Worm (Caenorhabditis elegans) whole organism, L1 larva: Measurements from ENCODE around the gene T14G11.1.

Experiments used
- C16A3.4 ChIP-seq: fragments of 150-350 bp; optimal IDR thresholded peaks from 2 replicates; lab custom pipeline; 2014; ENCODE audit warnings: missing biosample characterization, missing genetic modification characterization
- F16B12.6 ChIP-seq: fragments of 150-350 bp; optimal IDR thresholded peaks from 2 replicates; lab custom pipeline; 2014; ENCODE audit warnings: missing biosample characterization, missing genetic modification characterization
- Y116A8C.19 ChIP-seq: sonication (generic microtip); optimal IDR thresholded peaks from 2 replicates; lab custom pipeline; 2016; ENCODE audit warnings: missing compliant biosample characterization, missing genetic modification characterization, borderline replicate concordance
- alr-1 ChIP-seq: fragments of 200-800 bp; sonication (Bioruptor generic); optimal IDR thresholded peaks from 2 replicates; lab custom pipeline; 2018; ENCODE audit warnings: borderline replicate concordance, mild to moderate bottlenecking, missing genetic modification characterization, missing compliant biosample characterization
- aly-2 ChIP-seq: fragments of 150-350 bp; optimal IDR thresholded peaks from 2 replicates; lab custom pipeline; 2014; ENCODE audit warnings: missing biosample characterization, missing genetic modification characterization
- ama-1 ChIP-seq: fragments of 150-350 bp; optimal IDR thresholded peaks from 2 replicates; lab custom pipeline; 2014
- blmp-1 ChIP-seq: fragments of 150-350 bp; optimal IDR thresholded peaks from 2 replicates; lab custom pipeline; 2014; ENCODE audit warnings: missing biosample characterization, missing genetic modification characterization
- ceh-63 ChIP-seq: fragments of 200-800 bp; sonication (Bioruptor generic); optimal IDR thresholded peaks from 2 replicates; lab custom pipeline; 2018; ENCODE audit warnings: mild to moderate bottlenecking, missing genetic modification characterization, missing compliant biosample characterization
- ceh-8 ChIP-seq: fragments of 200-800 bp; sonication (Bioruptor generic); optimal IDR thresholded peaks from 2 replicates; lab custom pipeline; 2018; ENCODE audit warnings: mild to moderate bottlenecking, missing genetic modification characterization, moderate library complexity, missing compliant biosample characterization
- ceh-82 ChIP-seq, 3 experiments: fragments of 150-350 bp in 1 of 3; sonication (generic microtip) in 2 of 3; optimal IDR thresholded peaks; 2 replicates each; lab custom pipeline; 2014 to 2017; ENCODE audit warnings: missing biosample characterization in 3 of 3, missing genetic modification characterization in 3 of 3
- efl-1 ChIP-seq, 4 experiments: fragments of 150-350 bp; optimal IDR thresholded peaks in 3 of 4; peaks in 1 of 4; 1 replicate in 1 of 4; 2 replicates in 3 of 4; lab custom pipeline; 2014; ENCODE audit warnings: missing biosample characterization in 2 of 4, missing genetic modification characterization in 2 of 4, missing genetic modification reagents in 2 of 4
- efl-3 ChIP-seq: fragments of 200-800 bp; sonication (Bioruptor generic); optimal IDR thresholded peaks from 2 replicates; lab custom pipeline; 2018; ENCODE audit warnings: mild to moderate bottlenecking, missing genetic modification characterization, missing compliant biosample characterization
- egl-13 ChIP-seq: sonication (generic microtip); optimal IDR thresholded peaks from 2 replicates; lab custom pipeline; 2016; ENCODE audit warnings: missing genotype, missing genetic modification reagents, missing genetic modification characterization, missing compliant biosample characterization
- elt-2 ChIP-seq: sonication (generic microtip); optimal IDR thresholded peaks from 2 replicates; lab custom pipeline; 2016; ENCODE audit warnings: missing genetic modification characterization, mild to moderate bottlenecking, inconsistent platforms, missing compliant biosample characterization, missing genetic modification reagents
- elt-3 ChIP-seq, 6 experiments: fragments of 150-350 bp in 1 of 6; sonication (generic microtip); optimal IDR thresholded peaks; 2 replicates each; lab custom pipeline; 2017 to 2018; ENCODE audit warnings: missing biosample characterization in 6 of 6, missing genetic modification characterization in 6 of 6, inconsistent platforms in 1 of 6
- ets-5 ChIP-seq: fragments of 200-800 bp; sonication (Bioruptor generic); IDR thresholded peaks from 2 replicates; pipeline ENCODE4 v1.3.6; 2022; ENCODE audit warnings: missing genetic modification characterization, missing compliant biosample characterization
- fkh-10 ChIP-seq: sonication (generic microtip); optimal IDR thresholded peaks from 2 replicates; lab custom pipeline; 2017; ENCODE audit warnings: missing biosample characterization, missing genetic modification reagents, missing genetic modification characterization
- fkh-4 ChIP-seq: sonication (generic microtip); optimal IDR thresholded peaks from 2 replicates; lab custom pipeline; 2016; ENCODE audit warnings: missing compliant biosample characterization, missing genetic modification characterization, borderline replicate concordance
- fkh-8 ChIP-seq: sonication (generic microtip); optimal IDR thresholded peaks from 2 replicates; lab custom pipeline; 2016; ENCODE audit warnings: mild to moderate bottlenecking, missing genetic modification characterization, missing compliant biosample characterization
- fos-1 ChIP-seq: fragments of 150-350 bp; optimal IDR thresholded peaks from 2 replicates; lab custom pipeline; 2014; ENCODE audit warnings: missing biosample characterization, missing genetic modification characterization
- hlh-17 ChIP-seq: fragments of 200-800 bp; sonication (Bioruptor generic); optimal IDR thresholded peaks from 2 replicates; lab custom pipeline; 2018; ENCODE audit warnings: missing genetic modification characterization, mild to moderate bottlenecking, missing compliant biosample characterization, moderate library complexity, borderline replicate concordance
- hlh-4 ChIP-seq: sonication (generic microtip); optimal IDR thresholded peaks from 2 replicates; lab custom pipeline; 2016; ENCODE audit warnings: mild to moderate bottlenecking, missing genetic modification characterization, missing compliant biosample characterization
- irx-1 ChIP-seq: sonication (generic microtip); optimal IDR thresholded peaks from 2 replicates; lab custom pipeline; 2016; ENCODE audit warnings: missing genetic modification characterization, missing compliant biosample characterization
- isw-1 ChIP-seq: fragments of 200-800 bp; sonication (Bioruptor generic); IDR thresholded peaks from 2 replicates; pipeline ENCODE4 v1.3.6; 2022; ENCODE audit warnings: missing genetic modification characterization, missing compliant biosample characterization
- lin-13 ChIP-seq: fragments of 150-350 bp; optimal IDR thresholded peaks from 2 replicates; lab custom pipeline; 2014; ENCODE audit warnings: missing biosample characterization, missing genetic modification reagents, missing genetic modification characterization
- lin-14 ChIP-seq: fragments of 200-800 bp; sonication (Bioruptor generic); optimal IDR thresholded peaks from 2 replicates; lab custom pipeline; 2018; ENCODE audit warnings: mild to moderate bottlenecking, missing genetic modification characterization, moderate library complexity, missing compliant biosample characterization
- lin-15B ChIP-seq: fragments of 150-350 bp; sonication (generic microtip); optimal IDR thresholded peaks from 3 replicates; lab custom pipeline; 2014; ENCODE audit warnings: missing biosample characterization, missing genetic modification characterization
- lin-35 ChIP-seq, 2 experiments: fragments of 150-350 bp; optimal IDR thresholded peaks; 2 replicates each; lab custom pipeline; 2014; ENCODE audit warnings: missing biosample characterization in 2 of 2, missing genetic modification characterization in 2 of 2, missing genetic modification reagents in 2 of 2
- lir-3 ChIP-seq: sonication (generic microtip); optimal IDR thresholded peaks from 2 replicates; lab custom pipeline; 2016; ENCODE audit warnings: mild to moderate bottlenecking, missing genetic modification characterization, moderate library complexity, missing compliant biosample characterization; ENCODE audit not compliant: poor library complexity
- mef-2 ChIP-seq: fragments of 150-350 bp; optimal IDR thresholded peaks from 2 replicates; lab custom pipeline; 2014; ENCODE audit warnings: missing biosample characterization, missing genetic modification characterization
- nhr-237 ChIP-seq: fragments of 150-350 bp; optimal IDR thresholded peaks from 2 replicates; lab custom pipeline; 2014; ENCODE audit warnings: missing biosample characterization, missing genetic modification characterization
- nhr-28 ChIP-seq: fragments of 150-350 bp; optimal IDR thresholded peaks from 2 replicates; lab custom pipeline; 2014; ENCODE audit warnings: missing biosample characterization, missing genetic modification characterization
- nhr-47 ChIP-seq: sonication (generic microtip); optimal IDR thresholded peaks from 2 replicates; lab custom pipeline; 2016; ENCODE audit warnings: mild to moderate bottlenecking, missing genetic modification characterization, moderate library complexity, missing compliant biosample characterization
- nhr-71 ChIP-seq: sonication (generic microtip); optimal IDR thresholded peaks from 2 replicates; lab custom pipeline; 2016; ENCODE audit warnings: mild to moderate bottlenecking, missing genetic modification characterization, moderate library complexity, missing compliant biosample characterization
- nhr-77 ChIP-seq: fragments of 150-350 bp; optimal IDR thresholded peaks from 2 replicates; lab custom pipeline; 2014; ENCODE audit warnings: missing biosample characterization, missing genetic modification characterization
- nhr-84 ChIP-seq: sonication (generic microtip); optimal IDR thresholded peaks from 2 replicates; lab custom pipeline; 2017; ENCODE audit warnings: missing biosample characterization, missing genetic modification characterization
- nhr-85 ChIP-seq: sonication (generic microtip); peaks from one replicate; lab custom pipeline; 2016; ENCODE audit warnings: missing genetic modification characterization, inconsistent platforms, missing compliant biosample characterization
- pqm-1 ChIP-seq: sonication (generic microtip); optimal IDR thresholded peaks from 3 replicates; lab custom pipeline; 2017; ENCODE audit warnings: missing biosample characterization, missing genetic modification characterization
- snpc-4 ChIP-seq: fragments of 150-350 bp; optimal IDR thresholded peaks from 2 replicates; lab custom pipeline; 2014; ENCODE audit warnings: missing biosample characterization, missing genetic modification characterization
- snu-23 ChIP-seq: sonication (generic microtip); optimal IDR thresholded peaks from 2 replicates; lab custom pipeline; 2016; ENCODE audit warnings: missing genetic modification characterization, missing compliant biosample characterization
- sox-4 ChIP-seq: sonication (generic microtip); optimal IDR thresholded peaks from 2 replicates; lab custom pipeline; 2016; ENCODE audit warnings: missing genetic modification characterization, missing compliant biosample characterization
- sup-37 ChIP-seq: fragments of 200-800 bp; sonication (Bioruptor generic); optimal IDR thresholded peaks from 2 replicates; lab custom pipeline; 2018; ENCODE audit warnings: mild to moderate bottlenecking, missing genetic modification characterization, missing compliant biosample characterization
- tbx-2 ChIP-seq: sonication (generic microtip); optimal IDR thresholded peaks from 2 replicates; lab custom pipeline; 2016; ENCODE audit warnings: missing genetic modification characterization, missing compliant biosample characterization
- unc-86 ChIP-seq: sonication (generic microtip); optimal IDR thresholded peaks from 2 replicates; lab custom pipeline; 2016; ENCODE audit warnings: missing genetic modification characterization, missing compliant biosample characterization
- zag-1 ChIP-seq: fragments of 150-350 bp; optimal IDR thresholded peaks from 2 replicates; lab custom pipeline; 2014; ENCODE audit warnings: missing biosample characterization, missing genetic modification characterization
- zip-4 ChIP-seq: fragments of 200-800 bp; sonication (Bioruptor generic); optimal IDR thresholded peaks from 2 replicates; lab custom pipeline; 2018; ENCODE audit warnings: mild to moderate bottlenecking, missing genetic modification characterization, moderate library complexity, missing compliant biosample characterization
- ztf-11 ChIP-seq, 2 experiments: sonication (generic microtip); optimal IDR thresholded peaks; 2 replicates each; lab custom pipeline; 2016 to 2017; ENCODE audit warnings: missing genetic modification characterization in 2 of 2, missing biosample characterization in 1 of 2, missing compliant biosample characterization in 1 of 2

The T14G11.1 gene

ce11 chrX:2654334-2654733 is 34.5 kb upstream of the T14G11.1 start:
- TF ChIP-seq Y116A8C.19 (tag; lab: Kevin White, UChicago) (no peak), nhr-77 (tag; lab: Kevin White, UChicago) (no peak), F16B12.6 (tag; lab: Kevin White, UChicago) (no peak), irx-1 (no peak), elt-2 (tag; lab: Kevin White, UChicago) (no peak), lin-14 (peak; percentile 75), alr-1 (no peak), zag-1 (tag; lab: Kevin White, UChicago) (peak; percentile 32), ceh-8 (GFP tag; lab: Kevin White, UChicago) (no peak), nhr-71 (no peak), C16A3.4 (tag; lab: Kevin White, UChicago) (no peak), efl-1 (optimal IDR thresholded peaks at IDR 0.05; lab: Kevin White, UChicago) (no peak), efl-1 (GFP tag; optimal IDR thresholded peaks at IDR 0.05 in 1 of 2; lab: Kevin White, UChicago) (peak in 1 of 2 experiments; percentile 31), efl-3 (GFP tag; lab: Kevin White, UChicago) (no peak), ceh-82 (tag; optimal IDR thresholded peaks at IDR 0.05; lab: Kevin White, UChicago) (no peak), ama-1 (lab: Kevin White, UChicago) (no peak), nhr-84 (tag; lab: Kevin White, UChicago) (no peak), lin-13 (GFP tag; lab: Kevin White, UChicago) (no peak)
- TF ChIP-seq, all 84 proteins: peak for 3

ce11 chrX:2663798-2664197 is 25.0 kb upstream of the T14G11.1 start:
- no peak for TF ChIP-seq lin-13 (GFP tag; lab: Kevin White, UChicago)
- TF ChIP-seq fkh-10 (GFP tag; lab: Kevin White, UChicago), result no peak
- no peak for TF ChIP-seq zip-4 (GFP tag; lab: Kevin White, UChicago)
- peak; percentile 4 for TF ChIP-seq nhr-71
- no peak for TF ChIP-seq efl-1 (optimal IDR thresholded peaks at IDR 0.05; lab: Kevin White, UChicago)
- peak in 1 of 2 experiments; percentile 58 for TF ChIP-seq efl-1 (GFP tag; optimal IDR thresholded peaks at IDR 0.05 in 1 of 2; lab: Kevin White, UChicago)
- TF ChIP-seq elt-2 (tag; lab: Kevin White, UChicago), result no peak
- no peak for TF ChIP-seq pqm-1
- TF ChIP-seq ceh-63 (GFP tag; lab: Kevin White, UChicago), result no peak
- no peak for TF ChIP-seq unc-86 (tag; lab: Kevin White, UChicago)
- TF ChIP-seq snpc-4 (tag; lab: Kevin White, UChicago), result peak; percentile 87
- no peak for TF ChIP-seq lin-15B (tag; lab: Kevin White, UChicago)
- TF ChIP-seq lir-3 (tag; lab: Kevin White, UChicago), result no peak
- TF ChIP-seq mef-2, result no peak
- TF ChIP-seq nhr-85 (tag; lab: Kevin White, UChicago), result no peak
- no peak for TF ChIP-seq isw-1
- no peak for TF ChIP-seq hlh-17 (GFP tag; lab: Kevin White, UChicago)
- no peak for TF ChIP-seq egl-13 (tag; lab: Kevin White, UChicago)
- TF ChIP-seq ama-1 (lab: Kevin White, UChicago), result no peak
- TF ChIP-seq nhr-84 (tag; lab: Kevin White, UChicago), result no peak
- TF ChIP-seq nhr-47 (tag; lab: Kevin White, UChicago), result peak; percentile 9
- no peak for TF ChIP-seq fkh-8
- TF ChIP-seq sup-37, result no peak
- TF ChIP-seq tbx-2 (tag; lab: Kevin White, UChicago), result no peak
- no peak for TF ChIP-seq ets-5
- no peak for TF ChIP-seq ceh-82 (tag; optimal IDR thresholded peaks at IDR 0.05; lab: Kevin White, UChicago)

- no peak for TF ChIP-seq sox-4
These were observed 24.5 kb upstream of the T14G11.1 start, which contains the start of gene F54G2.1 for ce11 chrX:2664273-2664672. TSS of gene F54G2.1 (minus strand) at chrX:2664373.

- TF ChIP-seq elt-2 (tag; lab: Kevin White, UChicago) (peak; percentile 70), snu-23 (GFP tag; lab: Kevin White, UChicago) (peak; percentile 87), lin-35 (GFP tag; optimal IDR thresholded peaks at IDR 0.05; lab: Kevin White, UChicago) (peak; percentile 41 to 74), nhr-237 (peak; percentile 9), ceh-82 (tag; optimal IDR thresholded peaks at IDR 0.05; lab: Kevin White, UChicago) (peak; percentile 17 to 68 (median 36)), fos-1 (tag; lab: Kevin White, UChicago) (peak; percentile 51), aly-2 (tag; lab: Kevin White, UChicago) (no peak), elt-3 (tag; optimal IDR thresholded peaks at IDR 0.05; lab: Kevin White, UChicago) (peak in 2 of 6 experiments; percentile 54 to 65), hlh-4 (no peak), fkh-10 (GFP tag; lab: Kevin White, UChicago) (no peak), fkh-4 (tag; lab: Kevin White, UChicago) (no peak), ztf-11 (tag; optimal IDR thresholded peaks at IDR 0.05; lab: Kevin White, UChicago) (no peak), nhr-84 (tag; lab: Kevin White, UChicago) (no peak), ama-1 (lab: Kevin White, UChicago) (no peak), blmp-1 (tag; lab: Kevin White, UChicago) (peak; percentile 54), nhr-77 (tag; lab: Kevin White, UChicago) (peak; percentile 63), nhr-28 (tag; lab: Kevin White, UChicago) (no peak)
These were observed 21.0 kb upstream of the T14G11.1 start, which contains the start of gene C09B7.2 for ce11 chrX:2667779-2668178. TSS of gene C09B7.2 (plus strand) at chrX:2668127.
